Fruit fly (Drosophila melanogaster): ENCODE measurements around the gene CG32829.

dm6 chr2L:6907761-6908160, 8.5 kb downstream of the CG32829 start, which contains the start of the genes Polr1F and Rat1:
- no peak for TF ChIP-seq psq (optimal IDR thresholded peaks at IDR 0.05)
- no peak for TF ChIP-seq insv (optimal IDR thresholded peaks at IDR 0.05)
- no peak for TF ChIP-seq h (optimal IDR thresholded peaks at IDR 0.05)
- no peak for TF ChIP-seq ttk (optimal IDR thresholded peaks at IDR 0.05)
- TF ChIP-seq Sin3A (optimal IDR thresholded peaks at IDR 0.05): no peak
- TF ChIP-seq Myc (optimal IDR thresholded peaks at IDR 0.05): no peak

Measured in Kc167 (cell line).